Worm (Caenorhabditis elegans): Measurements from ENCODE around the gene F36A4.4.
A peak's percentile ranks its signal among the peaks of the same experiment; 100 is the strongest.

The F36A4.4 gene

DNA sequence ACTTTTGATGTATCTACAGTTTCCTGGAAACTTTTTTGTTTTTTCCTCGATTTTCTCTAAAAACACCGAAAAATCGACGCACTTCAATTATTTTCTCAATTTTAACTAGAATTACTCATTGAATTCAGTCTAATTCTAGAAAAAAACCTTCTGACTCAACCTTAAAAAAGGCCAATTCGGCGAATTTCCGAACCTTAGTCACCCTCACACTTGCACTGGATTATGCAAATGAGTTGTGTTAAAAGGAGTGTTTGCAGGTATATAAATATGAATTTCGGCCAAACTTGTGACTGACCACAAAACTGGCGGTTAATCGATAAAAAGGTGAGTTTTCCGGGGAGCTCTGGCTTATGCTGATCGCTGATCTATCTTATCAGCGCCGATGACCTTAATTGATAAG lies 20.9 kb upstream of the F36A4.4 start, which contains the start of gene ttr-20:
TSS of gene ttr-20 (plus strand) at position 301 of the 400 bp plus-strand sequence.
- TF ChIP-seq cnd-1 (tag; optimal IDR thresholded peaks at IDR 0.05) (no peak), M03D4.4 (tag; optimal IDR thresholded peaks at IDR 0.05) (no peak), ces-1 (GFP tag; optimal IDR thresholded peaks at IDR 0.05) (no peak), mep-1 (tag; optimal IDR thresholded peaks at IDR 0.05) (no peak), elt-3 (tag; optimal IDR thresholded peaks at IDR 0.05) (no peak)

- TF ChIP-seq ces-1 (GFP tag; optimal IDR thresholded peaks at IDR 0.05) (peak; percentile 68), cnd-1 (tag; optimal IDR thresholded peaks at IDR 0.05) (no peak), elt-3 (tag; optimal IDR thresholded peaks at IDR 0.05) (no peak), elt-1 (tag; optimal IDR thresholded peaks at IDR 0.05; ENCODE audit: borderline replicate concordance, insufficient read depth) (no peak), pha-4 (tag; optimal IDR thresholded peaks at IDR 0.05) (peak; percentile 31), unc-120 (tag; optimal IDR thresholded peaks at IDR 0.05; ENCODE audit: poor library complexity, severe bottlenecking) (peak; percentile 42), lin-13 (tag; optimal IDR thresholded peaks at IDR 0.05) (peak; percentile 15), sptf-1 (tag; optimal IDR thresholded peaks at IDR 0.05) (peak; percentile 29), lsy-2 (tag; optimal IDR thresholded peaks at IDR 0.05) (peak; percentile 70), nhr-28 (tag; optimal IDR thresholded peaks at IDR 0.05) (no peak), ceh-39 (tag; optimal IDR thresholded peaks at IDR 0.05) (peak; percentile 3), zip-8 (tag; optimal IDR thresholded peaks at IDR 0.05) (no peak), mep-1 (tag; optimal IDR thresholded peaks at IDR 0.05) (peak; percentile 32)
Observed at ce11 chrIV:4247334-4247733, 20.1 kb upstream of the F36A4.4 start.

- TF ChIP-seq unc-120 (tag; optimal IDR thresholded peaks at IDR 0.05; ENCODE audit: poor library complexity, severe bottlenecking) = no peak
- TF ChIP-seq cnd-1 (tag; optimal IDR thresholded peaks at IDR 0.05) = no peak
- no peak for TF ChIP-seq ceh-83 (GFP tag; optimal IDR thresholded peaks at IDR 0.05)
- TF ChIP-seq ceh-39 (tag; optimal IDR thresholded peaks at IDR 0.05) = no peak
- no peak for TF ChIP-seq M03D4.4 (tag; optimal IDR thresholded peaks at IDR 0.05)
- no peak for TF ChIP-seq sem-2 (GFP tag; optimal IDR thresholded peaks at IDR 0.05)
- TF ChIP-seq nhr-76 (tag; optimal IDR thresholded peaks at IDR 0.05) = no peak
- no peak for TF ChIP-seq zip-8 (tag; optimal IDR thresholded peaks at IDR 0.05)
Observed at ce11 chrIV:4247770-4248169, 19.6 kb upstream of the F36A4.4 start, which contains the start of gene ama-1. TSS of gene ama-1 (plus strand) at chrIV:4248070.

DNA sequence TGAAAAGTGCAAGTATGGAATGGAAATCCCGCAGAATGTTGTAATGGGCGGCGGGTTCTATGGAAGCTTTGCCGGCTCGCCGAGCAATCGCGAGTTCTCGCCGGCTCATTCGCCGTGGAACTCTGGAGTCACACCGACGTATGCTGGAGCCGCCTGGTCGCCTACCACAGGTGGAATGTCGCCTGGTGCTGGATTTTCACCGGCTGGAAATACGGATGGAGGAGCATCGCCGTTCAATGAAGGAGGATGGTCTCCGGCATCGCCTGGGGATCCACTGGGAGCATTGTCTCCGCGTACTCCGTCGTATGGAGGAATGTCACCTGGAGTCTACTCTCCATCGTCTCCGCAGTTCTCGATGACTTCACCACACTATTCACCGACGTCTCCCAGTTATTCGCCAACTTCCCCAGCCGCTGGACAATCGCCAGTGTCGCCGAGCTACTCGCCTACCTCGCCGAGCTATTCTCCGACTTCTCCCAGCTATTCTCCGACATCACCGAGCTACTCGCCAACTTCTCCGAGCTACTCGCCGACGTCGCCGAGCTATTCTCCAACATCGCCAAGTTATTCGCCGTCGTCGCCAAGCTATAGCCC lies 12.3 kb upstream of the F36A4.4 start:
- no peak for TF ChIP-seq nhr-2 (tag; optimal IDR thresholded peaks at IDR 0.05)
- no peak for TF ChIP-seq snpc-4 (tag; optimal IDR thresholded peaks at IDR 0.05)
- TF ChIP-seq cnd-1 (tag; optimal IDR thresholded peaks at IDR 0.05) = no peak
- TF ChIP-seq lin-32 (GFP tag; optimal IDR thresholded peaks at IDR 0.05) = no peak
- TF ChIP-seq lin-13 (tag; optimal IDR thresholded peaks at IDR 0.05) = no peak

ce11 chrIV:4259433-4259832 lies 8.0 kb upstream of the F36A4.4 start:
- TF ChIP-seq lsy-2 (tag; optimal IDR thresholded peaks at IDR 0.05) = no peak
- no peak for TF ChIP-seq zip-8 (tag; optimal IDR thresholded peaks at IDR 0.05)
- TF ChIP-seq unc-39 (tag; optimal IDR thresholded peaks at IDR 0.05) = no peak
- no peak for TF ChIP-seq nhr-76 (tag; optimal IDR thresholded peaks at IDR 0.05)
- TF ChIP-seq elt-1 (tag; optimal IDR thresholded peaks at IDR 0.05; ENCODE audit: borderline replicate concordance, insufficient read depth) = no peak
- no peak for TF ChIP-seq hlh-1 (tag; optimal IDR thresholded peaks at IDR 0.05)
- no peak for TF ChIP-seq ceh-43 (GFP tag; optimal IDR thresholded peaks at IDR 0.05)
- no peak for TF ChIP-seq nhr-28 (tag; optimal IDR thresholded peaks at IDR 0.05)
- no peak for TF ChIP-seq nhr-237 (tag; optimal IDR thresholded peaks at IDR 0.05)
- TF ChIP-seq lin-32 (GFP tag; optimal IDR thresholded peaks at IDR 0.05) = no peak
- no peak for TF ChIP-seq unc-62 (GFP tag; optimal IDR thresholded peaks at IDR 0.05)
- no peak for TF ChIP-seq ceh-83 (GFP tag; optimal IDR thresholded peaks at IDR 0.05)
- no peak for TF ChIP-seq pha-4 (tag; optimal IDR thresholded peaks at IDR 0.05)
- no peak for TF ChIP-seq mab-5 (tag; optimal IDR thresholded peaks at IDR 0.05)
- TF ChIP-seq elt-3 (tag; optimal IDR thresholded peaks at IDR 0.05) = no peak
- no peak for TF ChIP-seq snpc-4 (tag; optimal IDR thresholded peaks at IDR 0.05)
- TF ChIP-seq mls-2 (tag; optimal IDR thresholded peaks at IDR 0.05) = no peak
- no peak for TF ChIP-seq sptf-1 (tag; optimal IDR thresholded peaks at IDR 0.05)
- TF ChIP-seq nhr-12 (tag; optimal IDR thresholded peaks at IDR 0.05) = no peak

DNA sequence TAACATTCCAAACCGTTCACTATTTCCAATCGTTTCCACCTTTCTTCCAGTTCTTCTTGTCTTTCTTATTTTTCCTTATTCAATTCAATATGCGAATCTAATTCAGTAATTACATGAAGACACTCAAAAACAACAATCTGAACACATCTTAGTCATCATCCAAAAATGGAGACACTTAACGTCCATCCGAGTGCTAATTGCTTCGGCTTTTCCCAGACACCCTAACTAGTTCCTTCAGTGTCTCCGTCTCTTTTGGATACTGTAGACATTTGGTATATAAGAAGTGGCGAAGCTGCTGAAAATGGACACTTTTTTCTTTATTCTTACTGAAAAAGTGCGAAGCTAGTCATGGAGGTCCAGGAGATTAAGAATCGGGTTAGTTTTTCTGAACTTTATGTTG lies 4.4 kb upstream of the F36A4.4 start, which contains the start of gene col-33:
TSS of gene col-33 (plus strand) at position 301 of the 400 bp plus-strand sequence.
- TF ChIP-seq ceh-43 (GFP tag; optimal IDR thresholded peaks at IDR 0.05) (no peak), bed-3 (GFP tag; optimal IDR thresholded peaks at IDR 0.05) (no peak), mep-1 (tag; optimal IDR thresholded peaks at IDR 0.05) (no peak), ces-1 (GFP tag; optimal IDR thresholded peaks at IDR 0.05) (no peak), mls-2 (tag; optimal IDR thresholded peaks at IDR 0.05) (no peak), hlh-1 (tag; optimal IDR thresholded peaks at IDR 0.05) (no peak), elt-1 (tag; optimal IDR thresholded peaks at IDR 0.05; ENCODE audit: borderline replicate concordance, insufficient read depth) (no peak), unc-39 (tag; optimal IDR thresholded peaks at IDR 0.05) (no peak), M03D4.4 (tag; optimal IDR thresholded peaks at IDR 0.05) (no peak), pha-4 (tag; optimal IDR thresholded peaks at IDR 0.05) (no peak), nhr-28 (tag; optimal IDR thresholded peaks at IDR 0.05) (no peak), mab-5 (tag; optimal IDR thresholded peaks at IDR 0.05) (no peak), unc-62 (GFP tag; optimal IDR thresholded peaks at IDR 0.05) (no peak), nhr-2 (tag; optimal IDR thresholded peaks at IDR 0.05) (no peak), nhr-12 (tag; optimal IDR thresholded peaks at IDR 0.05) (no peak), elt-3 (tag; optimal IDR thresholded peaks at IDR 0.05) (no peak), ceh-39 (tag; optimal IDR thresholded peaks at IDR 0.05) (no peak), flh-1 (GFP tag; optimal IDR thresholded peaks at IDR 0.05) (no peak), sem-2 (GFP tag; optimal IDR thresholded peaks at IDR 0.05) (no peak)
